Worm (Caenorhabditis elegans) whole organism, L4/young adult: ENCODE measurements around the gene F41B5.1.
A peak's percentile ranks its signal among the peaks of the same experiment; 100 is the strongest.
"Not testable (repeated sequence)": the region's sequence is repeated elsewhere in the genome, so short reads cannot be mapped to it uniquely, and the experiment has no call there.

ENCODE experiments used
- W03F9.2 ChIP-seq: fragments of 150-350 bp; optimal IDR thresholded peaks from 2 replicates; lab custom pipeline; 2014; ENCODE audit warnings: missing biosample characterization, missing genetic modification characterization
- dao-5 ChIP-seq: sonication (generic microtip); optimal IDR thresholded peaks from 2 replicates; lab custom pipeline; 2016; ENCODE audit warnings: missing genotype, missing genetic modification characterization, moderate library complexity, missing compliant biosample characterization
- him-1 ChIP-seq: sonication (generic microtip); optimal IDR thresholded peaks from 2 replicates; lab custom pipeline; 2016; ENCODE audit warnings: missing genotype, missing genetic modification reagents, missing genetic modification characterization, missing compliant biosample characterization

F41B5.1 gene

ce11 chrV:2255191-2255590 lies at the start of gene F41B5.1:
Gene F41B5.1, plus strand, starts transcription at chrV:2255533.
- TF ChIP-seq W03F9.2, dao-5, him-1 (tag; lab: Kevin White, UChicago): not testable (repeated sequence)

- TF ChIP-seq dao-5 (tag; lab: Kevin White, UChicago), result no peak
- no peak for TF ChIP-seq W03F9.2 (tag; lab: Kevin White, UChicago)
- no peak for TF ChIP-seq him-1 (tag; lab: Kevin White, UChicago)
These were observed 49.2 kb upstream of the F41B5.1 start, which contains the start of gene srt-40 for ce11 chrV:2206181-2206580. Gene srt-40, minus strand, starts transcription at chrV:2206281.

ce11 chrV:2206801-2207200 lies 48.5 kb upstream of the F41B5.1 start, which contains the start of gene svh-11:
Gene svh-11, plus strand, starts transcription at chrV:2207101.
- TF ChIP-seq him-1 (tag; lab: Kevin White, UChicago) (no peak), W03F9.2 (tag; lab: Kevin White, UChicago) (no peak), dao-5 (tag; lab: Kevin White, UChicago) (no peak)

ce11 chrV:2207527-2207926 lies 47.8 kb upstream of the F41B5.1 start:
- TF ChIP-seq dao-5 (tag; lab: Kevin White, UChicago) (no peak), him-1 (tag; lab: Kevin White, UChicago) (no peak), W03F9.2 (tag; lab: Kevin White, UChicago) (no peak)

- TF ChIP-seq W03F9.2 (tag; lab: Kevin White, UChicago) (no peak), dao-5 (tag; lab: Kevin White, UChicago) (no peak), him-1 (tag; lab: Kevin White, UChicago) (no peak)
These were observed 43.4 kb upstream of the F41B5.1 start, which contains the start of gene nhr-133 for ce11 chrV:2211936-2212335. Gene nhr-133, minus strand, starts transcription at chrV:2212118.

- TF ChIP-seq dao-5 (tag; lab: Kevin White, UChicago), result no peak
- TF ChIP-seq him-1 (tag; lab: Kevin White, UChicago), result no peak
- TF ChIP-seq W03F9.2 (tag; lab: Kevin White, UChicago), result peak; percentile 33
These were observed 40.8 kb upstream of the F41B5.1 start, which contains the start of gene nhr-184 for ce11 chrV:2214428-2215038. Gene nhr-184, minus strand, starts transcription at chrV:2214478.

- TF ChIP-seq him-1 (tag; lab: Kevin White, UChicago) (no peak), W03F9.2 (tag; lab: Kevin White, UChicago) (no peak), dao-5 (tag; lab: Kevin White, UChicago) (no peak)
These were observed 40.0 kb upstream of the F41B5.1 start, which contains the start of gene nstp-8 for ce11 chrV:2215352-2215751. Gene nstp-8, plus strand, starts transcription at chrV:2215652.

- TF ChIP-seq him-1 (tag; lab: Kevin White, UChicago) (no peak), dao-5 (tag; lab: Kevin White, UChicago) (no peak), W03F9.2 (tag; lab: Kevin White, UChicago) (no peak)
These were observed 38.4 kb upstream of the F41B5.1 start for ce11 chrV:2216927-2217326.

ce11 chrV:2218803-2219202 lies 36.5 kb upstream of the F41B5.1 start, which contains the start of gene nhr-56:
Gene nhr-56, plus strand, starts transcription at chrV:2219004.
- TF ChIP-seq him-1 (tag; lab: Kevin White, UChicago) (no peak), dao-5 (tag; lab: Kevin White, UChicago) (no peak), W03F9.2 (tag; lab: Kevin White, UChicago) (no peak)

- TF ChIP-seq dao-5 (tag; lab: Kevin White, UChicago) (no peak), W03F9.2 (tag; lab: Kevin White, UChicago) (no peak), him-1 (tag; lab: Kevin White, UChicago) (no peak)
These were observed 33.6 kb upstream of the F41B5.1 start, which contains the start of gene nhr-128 for ce11 chrV:2221764-2222163. Gene nhr-128, plus strand, starts transcription at chrV:2222064.

- no peak for TF ChIP-seq dao-5 (tag; lab: Kevin White, UChicago)
- TF ChIP-seq him-1 (tag; lab: Kevin White, UChicago), result no peak
- no peak for TF ChIP-seq W03F9.2 (tag; lab: Kevin White, UChicago)
These were observed 30.2 kb upstream of the F41B5.1 start, which contains the start of gene nhr-103 for ce11 chrV:2225130-2225529. Gene nhr-103, plus strand, starts transcription at chrV:2225430.

- no peak for TF ChIP-seq him-1 (tag; lab: Kevin White, UChicago)
These were observed 28.4 kb upstream of the F41B5.1 start, which contains the start of gene nhr-18 for ce11 chrV:2226903-2227302. Gene nhr-18, plus strand, starts transcription at chrV:2227203.

- TF ChIP-seq dao-5 (tag; lab: Kevin White, UChicago), result no peak
- no peak for TF ChIP-seq him-1 (tag; lab: Kevin White, UChicago)
- TF ChIP-seq W03F9.2 (tag; lab: Kevin White, UChicago), result no peak
These were observed 26.6 kb upstream of the F41B5.1 start, which contains the start of gene nhr-126 for ce11 chrV:2228781-2229180. Gene nhr-126, plus strand, starts transcription at chrV:2229081.
